Worm (Caenorhabditis elegans) whole organism, early embryonic: ENCODE results near the gene adt-3.

Experiments
- B0310.2 ChIP-seq: sonication (generic microtip); optimal IDR thresholded peaks from 2 replicates; lab custom pipeline; 2016; ENCODE audit warnings: mild to moderate bottlenecking, missing genetic modification characterization, missing compliant biosample characterization
- F13C5.2 ChIP-seq: sonication (generic microtip); optimal IDR thresholded peaks from 2 replicates; lab custom pipeline; 2017; ENCODE audit warnings: mild to moderate bottlenecking, missing genetic modification characterization, inconsistent platforms, missing compliant biosample characterization
- aly-1 ChIP-seq: sonication (generic microtip); optimal IDR thresholded peaks from 2 replicates; lab custom pipeline; 2016; ENCODE audit warnings: missing genetic modification characterization, missing compliant biosample characterization
- ama-1 ChIP-seq: fragments of 150-350 bp; optimal IDR thresholded peaks from 2 replicates; lab custom pipeline; 2014
- ceh-13 ChIP-seq: fragments of 200-800 bp; sonication (Bioruptor generic); optimal IDR thresholded peaks from 2 replicates; lab custom pipeline; 2018; ENCODE audit warnings: mild to moderate bottlenecking, missing genetic modification characterization, missing compliant biosample characterization
- ets-7 ChIP-seq: sonication (generic microtip); optimal IDR thresholded peaks from 2 replicates; lab custom pipeline; 2016; ENCODE audit warnings: missing genotype, missing genetic modification characterization, missing compliant biosample characterization
- flt-1 ChIP-seq: fragments of 200-800 bp; sonication (Bioruptor generic); IDR thresholded peaks from 2 replicates; pipeline ENCODE4 v1.3.6; 2022; ENCODE audit warnings: missing genetic modification characterization, missing compliant biosample characterization
- hmbx-1 ChIP-seq: sonication (generic microtip); optimal IDR thresholded peaks from 2 replicates; lab custom pipeline; 2016; ENCODE audit warnings: mild to moderate bottlenecking, missing genetic modification characterization, missing compliant biosample characterization
- hmg-4 ChIP-seq: fragments of 200-800 bp; sonication (Bioruptor generic); optimal IDR thresholded peaks from 2 replicates; lab custom pipeline; 2018; ENCODE audit warnings: mild to moderate bottlenecking, missing genetic modification characterization, missing compliant biosample characterization
- pes-1 ChIP-seq: fragments of 200-800 bp; sonication (Bioruptor generic); IDR thresholded peaks from 2 replicates; pipeline ENCODE4 v1.3.6; 2022; ENCODE audit warnings: missing genetic modification reagents, missing genetic modification characterization, missing compliant biosample characterization
- scrt-1 ChIP-seq: fragments of 200-800 bp; sonication (Bioruptor generic); IDR thresholded peaks from 2 replicates; pipeline ENCODE4 v1.3.6; 2022; ENCODE audit warnings: missing genetic modification characterization, missing compliant biosample characterization
- tbx-11 ChIP-seq: fragments of 200-800 bp; sonication (Bioruptor generic); IDR thresholded peaks from 2 replicates; pipeline ENCODE4 v1.3.6; 2022; ENCODE audit warnings: missing genetic modification characterization, missing compliant biosample characterization
- tbx-37 ChIP-seq: fragments of 200-800 bp; sonication (Bioruptor generic); conservative IDR thresholded peaks from 2 replicates; pipeline ENCODE4 v1.3.6; 2022; ENCODE audit warnings: missing genetic modification reagents, missing genetic modification characterization, missing compliant biosample characterization

- no peak for TF ChIP-seq ama-1 (lab: Kevin White, UChicago)
- no peak for TF ChIP-seq tbx-37
- TF ChIP-seq ets-7 (tag; lab: Kevin White, UChicago): no peak
- no peak for TF ChIP-seq hmg-4 (GFP tag; lab: Kevin White, UChicago)
- no peak for TF ChIP-seq hmbx-1 (tag; lab: Kevin White, UChicago)
- TF ChIP-seq flt-1 (GFP tag; lab: Robert Waterston, UW): no peak
- no peak for TF ChIP-seq B0310.2
- TF ChIP-seq scrt-1: no peak
- TF ChIP-seq aly-1 (tag; lab: Kevin White, UChicago): no peak
- TF ChIP-seq F13C5.2 (tag; lab: Kevin White, UChicago): no peak
- TF ChIP-seq ceh-13 (GFP tag; lab: Kevin White, UChicago): no peak
- TF ChIP-seq pes-1: no peak
- TF ChIP-seq tbx-11 (GFP tag; lab: Robert Waterston, UW): no peak
Observed at ce11 chrX:3920101-3920500, 11.3 kb upstream of the adt-3 start, which contains the start of gene T22B2.2.
